Fruit fly (Drosophila melanogaster): Measurements from ENCODE around the gene Svil.
A peak's percentile ranks its signal among the peaks of the same experiment; 100 is the strongest.

Svil gene

DNA sequence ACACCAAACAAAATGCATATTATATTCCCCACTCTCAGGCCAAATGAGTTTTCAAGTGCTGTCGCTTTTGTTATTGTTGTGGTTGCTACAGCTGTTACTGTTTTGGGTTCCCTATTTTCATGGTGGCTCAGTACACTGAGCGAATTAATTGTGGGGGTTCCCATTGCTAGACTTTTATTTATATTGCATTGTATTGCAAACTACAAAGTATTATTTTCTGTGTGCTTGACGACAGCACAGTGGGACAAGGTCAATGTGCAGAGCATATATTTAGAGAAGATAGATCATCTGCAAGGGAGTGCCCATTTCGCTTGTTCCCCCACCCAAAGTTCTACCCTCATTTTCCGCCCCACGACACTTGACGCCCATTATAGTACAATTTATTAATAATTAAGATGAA, 109.0 kb downstream of the Svil start (continued):
- peak; percentile 60 for TF ChIP-seq CG10631 (GFP tag; optimal IDR thresholded peaks at IDR 0.05)
- TF ChIP-seq CG11902 (GFP tag; optimal IDR thresholded peaks at IDR 0.05), result peak; percentile 14
- peak; percentile 9 for TF ChIP-seq CG3032 (tag; optimal IDR thresholded peaks at IDR 0.05)
- peak; percentile 37 for TF ChIP-seq CG6276 (GFP tag; optimal IDR thresholded peaks at IDR 0.05)
- TF ChIP-seq lz (GFP tag; optimal IDR thresholded peaks at IDR 0.05), result no peak
- TF ChIP-seq acj6 (GFP tag; optimal IDR thresholded peaks at IDR 0.05), result peak; percentile 26
- no peak for TF ChIP-seq CG8632 (GFP tag; optimal IDR thresholded peaks at IDR 0.05)
- TF ChIP-seq CG11762 (GFP tag; optimal IDR thresholded peaks at IDR 0.05; ENCODE audit: insufficient read depth), result peak; percentile 13
- peak; percentile 43 for TF ChIP-seq Sox14 (GFP tag; optimal IDR thresholded peaks at IDR 0.05)
- peak; percentile 4 for TF ChIP-seq Smox (GFP tag; optimal IDR thresholded peaks at IDR 0.05)
- TF ChIP-seq Sox102F (GFP tag; optimal IDR thresholded peaks at IDR 0.05), result no peak
- no peak for TF ChIP-seq Ets21C (GFP tag; optimal IDR thresholded peaks at IDR 0.05)

- TF ChIP-seq Eip78C (GFP tag) (peak; percentile 96), dac (GFP tag; optimal IDR thresholded peaks at IDR 0.05) (peak; percentile 7), lz (GFP tag; optimal IDR thresholded peaks at IDR 0.05) (peak; percentile 69), esn (GFP tag; optimal IDR thresholded peaks at IDR 0.05) (peak; percentile 76), ss (GFP tag; optimal IDR thresholded peaks at IDR 0.05) (peak; percentile 58 to 89), Hr39 (GFP tag; optimal IDR thresholded peaks at IDR 0.05) (peak; percentile 37), CG8632 (GFP tag; optimal IDR thresholded peaks at IDR 0.05) (peak; percentile 28), CG34406 (GFP tag; optimal IDR thresholded peaks at IDR 0.05) (peak; percentile 40), fd59A (GFP tag; optimal IDR thresholded peaks at IDR 0.05) (peak; percentile 56), CG9139 (GFP tag; optimal IDR thresholded peaks at IDR 0.05) (peak; percentile 68), CG8319 (GFP tag; optimal IDR thresholded peaks at IDR 0.05) (peak; percentile 11), Hr4 (GFP tag; optimal IDR thresholded peaks at IDR 0.05) (peak; percentile 73), fkh (GFP tag; optimal IDR thresholded peaks at IDR 0.05) (no peak), dsx (GFP tag; optimal IDR thresholded peaks at IDR 0.05; ENCODE audit: poor library complexity, severe bottlenecking) (peak; percentile 88), Smox (GFP tag; optimal IDR thresholded peaks at IDR 0.05) (peak; percentile 53), CG11902 (GFP tag; optimal IDR thresholded peaks at IDR 0.05) (peak; percentile 51), eg (GFP tag; IDR thresholded peaks at IDR 0.05) (peak; percentile 77), pdm3 (GFP tag; optimal IDR thresholded peaks at IDR 0.05) (peak; percentile 68), Sox102F (GFP tag; optimal IDR thresholded peaks at IDR 0.05) (peak; percentile 36), acj6 (GFP tag; optimal IDR thresholded peaks at IDR 0.05) (peak; percentile 65), CG1621 (tag; optimal IDR thresholded peaks at IDR 0.05) (peak; percentile 70), Eip75B (GFP tag; optimal IDR thresholded peaks at IDR 0.05) (peak; percentile 86), CG10669 (GFP tag; optimal IDR thresholded peaks at IDR 0.05) (peak; percentile 85), CG6808 (GFP tag; optimal IDR thresholded peaks at IDR 0.05) (peak; percentile 91), salr (GFP tag; optimal IDR thresholded peaks at IDR 0.05) (peak in 1 of 2 experiments; percentile 70), Blimp-1 (GFP tag; optimal IDR thresholded peaks at IDR 0.05) (no peak), cyc (GFP tag; optimal IDR thresholded peaks at IDR 0.05) (peak; percentile 82), CG16779 (tag; optimal IDR thresholded peaks at IDR 0.05) (peak; percentile 41), CG15336 (GFP tag; IDR thresholded peaks at IDR 0.05) (peak; percentile 77), CG7368 (GFP tag; optimal IDR thresholded peaks at IDR 0.05) (peak; percentile 71), Eip93F (GFP tag; optimal IDR thresholded peaks at IDR 0.05) (peak; percentile 39), CG3032 (tag; optimal IDR thresholded peaks at IDR 0.05) (peak; percentile 89), CG11294 (GFP tag; IDR thresholded peaks at IDR 0.05) (peak; percentile 55; the same call in 1 of the 2 replicates), Ets21C (GFP tag; optimal IDR thresholded peaks at IDR 0.05) (peak; percentile 56), CG6854 (GFP tag; optimal IDR thresholded peaks at IDR 0.05) (peak; percentile 63), CG3919 (GFP tag; optimal IDR thresholded peaks at IDR 0.05) (peak; percentile 88), Sox14 (GFP tag; optimal IDR thresholded peaks at IDR 0.05) (peak; percentile 83), topi (GFP tag; optimal IDR thresholded peaks at IDR 0.05) (peak; percentile 86), CG6163 (GFP tag; IDR thresholded peaks at IDR 0.05) (peak; percentile 86), CG10631 (GFP tag; optimal IDR thresholded peaks at IDR 0.05) (peak; percentile 86), Sox15 (GFP tag; optimal IDR thresholded peaks at IDR 0.05) (no peak), CG31627 (GFP tag; optimal IDR thresholded peaks at IDR 0.05) (peak; percentile 53), spab (GFP tag; optimal IDR thresholded peaks at IDR 0.05) (peak; percentile 86), fd85E (GFP tag; optimal IDR thresholded peaks at IDR 0.05) (peak; percentile 57), net (GFP tag; optimal IDR thresholded peaks at IDR 0.05) (peak; percentile 54), CG8119 (GFP tag; IDR thresholded peaks at IDR 0.05) (peak; percentile 83)
These were observed 109.8 kb downstream of the Svil start for dm6 chr3L:2487248-2487647.
